Worm (Caenorhabditis elegans): Measurements from ENCODE around the gene F54C9.7.

DNA sequence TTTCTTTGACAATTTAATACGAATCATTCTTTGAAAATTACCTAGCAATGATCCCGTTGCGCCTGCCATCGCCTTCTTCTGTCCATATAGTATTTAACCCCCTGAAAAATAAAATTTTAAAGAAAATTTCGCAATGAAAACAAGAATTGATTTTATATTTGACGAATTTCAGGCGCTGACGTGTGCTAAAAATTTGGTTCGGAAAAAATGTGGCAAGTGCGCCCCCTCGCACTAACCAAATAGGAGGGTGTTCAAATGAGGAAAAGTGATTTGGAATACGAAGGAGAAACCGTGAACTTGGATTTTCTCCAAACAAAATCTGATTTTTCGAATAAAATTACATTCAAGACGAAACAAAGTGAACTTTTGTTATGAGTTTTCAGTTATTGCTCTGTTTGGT is 7.1 kb upstream of the F54C9.7 start, which contains the start of gene stc-1:
- TF ChIP-seq pat-9 (tag; optimal IDR thresholded peaks at IDR 0.05) (no peak), sox-2 (GFP tag; IDR thresholded peaks at IDR 0.05) (no peak), madf-2 (tag; optimal IDR thresholded peaks at IDR 0.05) (no peak)
